Worm (Caenorhabditis elegans): ENCODE results near the gene gldi-3.

The gldi-3 gene

ce11 chrII:9273984-9274383, 5.9 kb downstream of the gldi-3 start (continued):
- TF ChIP-seq lin-40 (tag; optimal IDR thresholded peaks at IDR 0.05) (peak; percentile 88), ceh-91 (GFP tag; IDR thresholded peaks at IDR 0.05) (no peak)

DNA sequence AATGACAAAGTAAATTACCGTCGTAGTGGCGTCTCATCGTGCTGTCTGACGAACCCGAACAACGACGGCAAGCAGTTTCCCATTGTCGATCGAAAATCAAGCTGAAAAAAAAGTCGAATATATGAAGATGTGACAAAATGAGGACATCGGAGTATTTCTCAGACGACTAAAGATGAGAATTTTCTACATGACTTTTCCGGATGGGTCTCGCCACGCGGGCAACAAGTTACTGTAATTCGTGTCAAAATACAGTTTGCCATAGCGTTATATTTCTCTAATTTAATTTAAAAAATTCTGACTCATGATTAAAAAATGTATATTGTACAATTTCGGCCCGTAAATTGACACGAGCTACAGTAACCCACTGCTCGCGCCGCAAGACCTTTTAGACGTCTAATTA, 7.0 kb downstream of the gldi-3 start, which contains the start of gene C01G6.4:
C01G6.4 (minus strand) TSS at position 101 of the 400 bp plus-strand sequence.
- no peak for TF ChIP-seq efl-1 (GFP tag; optimal IDR thresholded peaks at IDR 0.05)
- TF ChIP-seq hlh-12 (tag; optimal IDR thresholded peaks at IDR 0.05): no peak
- no peak for TF ChIP-seq sea-2 (GFP tag; IDR thresholded peaks at IDR 0.05)
- no peak for TF ChIP-seq ceh-58 (GFP tag; IDR thresholded peaks at IDR 0.05)
- TF ChIP-seq snpc-1.3 (tag; optimal IDR thresholded peaks at IDR 0.05; ENCODE audit: insufficient read depth): no peak
- TF ChIP-seq zfh-2 (GFP tag; conservative IDR thresholded peaks at IDR 0.05): no peak
- no peak for TF ChIP-seq Y95B8A.8 (GFP tag; IDR thresholded peaks at IDR 0.05)
- no peak for TF ChIP-seq gei-17 (GFP tag; optimal IDR thresholded peaks at IDR 0.05)
- TF ChIP-seq ztf-6 (GFP tag; IDR thresholded peaks at IDR 0.05): no peak
- TF ChIP-seq atf-7 (tag; optimal IDR thresholded peaks at IDR 0.05): no peak
- no peak for TF ChIP-seq let-607 (tag; optimal IDR thresholded peaks at IDR 0.05)
- no peak for TF ChIP-seq mxl-1 (tag; optimal IDR thresholded peaks at IDR 0.05)
- no peak for TF ChIP-seq athp-1 (tag; optimal IDR thresholded peaks at IDR 0.05)
- no peak for TF ChIP-seq snpc-3.4 (tag; optimal IDR thresholded peaks at IDR 0.05)

ce11 chrII:9271285-9271684, 8.6 kb downstream of the gldi-3 start:
- TF ChIP-seq ccch-3 (GFP tag; optimal IDR thresholded peaks at IDR 0.05): no peak
- TF ChIP-seq tlf-1 (GFP tag; optimal IDR thresholded peaks at IDR 0.05): no peak
- no peak for TF ChIP-seq madf-8 (GFP tag; conservative IDR thresholded peaks at IDR 0.05)
- TF ChIP-seq attf-5 (GFP tag; optimal IDR thresholded peaks at IDR 0.05): no peak
- TF ChIP-seq F22D6.2 (tag; optimal IDR thresholded peaks at IDR 0.05): no peak
- no peak for TF ChIP-seq nfya-1 (tag; optimal IDR thresholded peaks at IDR 0.05; ENCODE audit: borderline replicate concordance, insufficient read depth)
- no peak for TF ChIP-seq mes-4 (tag; optimal IDR thresholded peaks at IDR 0.05)
- no peak for TF ChIP-seq F39B2.1 (GFP tag; IDR thresholded peaks at IDR 0.05)
- no peak for TF ChIP-seq gei-17 (GFP tag; optimal IDR thresholded peaks at IDR 0.05)
- no peak for TF ChIP-seq lir-1 (GFP tag; conservative IDR thresholded peaks at IDR 0.05)
- no peak for TF ChIP-seq F37B4.10 (GFP tag; IDR thresholded peaks at IDR 0.05)
- TF ChIP-seq Y79H2A.3 (GFP tag; conservative IDR thresholded peaks at IDR 0.05): no peak
- no peak for TF ChIP-seq ceh-91 (GFP tag; IDR thresholded peaks at IDR 0.05)
- no peak for TF ChIP-seq die-1 (tag; optimal IDR thresholded peaks at IDR 0.05)
- no peak for TF ChIP-seq ztf-25 (GFP tag; IDR thresholded peaks at IDR 0.05)
- TF ChIP-seq chd-7 (tag; optimal IDR thresholded peaks at IDR 0.05): no peak
- no peak for TF ChIP-seq attf-6 (GFP tag; IDR thresholded peaks at IDR 0.05)
- no peak for TF ChIP-seq ama-1 (optimal IDR thresholded peaks at IDR 0.05)
- no peak for TF ChIP-seq ama-1 (GFP tag; optimal IDR thresholded peaks at IDR 0.05)
- TF ChIP-seq atf-7 (tag; optimal IDR thresholded peaks at IDR 0.05): no peak
- TF ChIP-seq let-607 (tag; optimal IDR thresholded peaks at IDR 0.05): no peak

DNA sequence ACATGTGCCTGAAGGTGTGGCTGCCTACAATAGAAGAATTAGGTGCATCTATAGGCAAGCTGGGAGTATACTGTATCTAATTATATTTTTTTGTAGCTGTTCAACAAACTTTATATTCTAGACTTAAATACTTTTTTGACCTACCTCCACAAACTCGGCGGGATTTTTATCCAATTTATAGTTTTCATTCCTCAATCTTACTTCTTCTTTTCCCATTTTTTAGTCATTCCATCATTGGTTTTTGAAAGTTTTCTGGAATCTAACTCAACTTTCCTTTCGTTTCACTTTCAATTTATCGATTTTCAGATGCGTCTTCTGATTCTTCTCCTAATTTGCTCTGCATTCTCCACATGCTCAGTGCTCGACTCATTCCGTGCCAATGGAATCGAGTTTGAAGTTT, 10.3 kb downstream of the gldi-3 start, which contains the start of gene C01G6.3:
C01G6.3 (plus strand) TSS at position 301 of the 400 bp plus-strand sequence.
- no peak for TF ChIP-seq tbx-9 (tag; optimal IDR thresholded peaks at IDR 0.05; ENCODE audit: borderline replicate concordance)
- peak; percentile 61 for TF ChIP-seq efl-1 (GFP tag; optimal IDR thresholded peaks at IDR 0.05)
- TF ChIP-seq Y56A3A.18 (GFP tag; IDR thresholded peaks at IDR 0.05): no peak
- 0 out of 2 replicates have a peak, but pooled peaks have one; percentile 38 for TF ChIP-seq madf-6 (GFP tag; IDR thresholded peaks at IDR 0.05)
